Worm (Caenorhabditis elegans) whole organism, L1 larva: ENCODE measurements around the gene ceh-93.

ENCODE experiments used
- nhr-12 ChIP-seq: sonication (generic microtip); optimal IDR thresholded peaks from 2 replicates; lab custom pipeline; 2017; ENCODE audit warnings: missing biosample characterization, missing genetic modification characterization
- nhr-28 ChIP-seq: fragments of 150-350 bp; optimal IDR thresholded peaks from 2 replicates; lab custom pipeline; 2014; ENCODE audit warnings: missing biosample characterization, missing genetic modification characterization

DNA sequence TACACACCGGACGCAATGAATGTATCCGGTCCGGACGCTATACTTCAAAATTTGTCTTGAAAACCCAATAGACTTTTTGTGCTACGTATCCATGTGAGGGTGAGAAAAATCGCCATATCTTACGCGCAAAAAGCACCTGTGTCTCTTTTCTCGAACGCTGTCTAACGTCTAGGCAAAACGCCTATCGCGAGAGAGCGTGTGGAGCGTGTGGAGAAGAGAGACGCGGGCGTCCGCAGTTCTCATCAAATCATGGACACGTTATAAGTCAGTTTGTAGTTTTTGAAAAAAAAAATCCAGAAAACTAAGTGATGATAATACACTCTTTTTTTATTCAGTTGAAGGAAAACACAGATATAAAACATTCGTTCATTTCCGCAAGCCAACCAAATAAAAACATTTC is 7.6 kb downstream of the ceh-93 start:
- TF ChIP-seq nhr-12 (tag; lab: Kevin White, UChicago) (no peak), nhr-28 (no peak)
